Fruit fly (Drosophila melanogaster): ENCODE results near the gene Pgd.
A peak's percentile ranks its signal among the peaks of the same experiment; 100 is the strongest.

The Pgd gene

dm6 chrX:2137587-2138341 lies 7.2 kb upstream of the Pgd start:
- TF ChIP-seq CG1620 (GFP tag; optimal IDR thresholded peaks at IDR 0.05) (peak; percentile 98), CG7101 (tag; optimal IDR thresholded peaks at IDR 0.05) (peak; percentile 100), Mnt (GFP tag; optimal IDR thresholded peaks at IDR 0.05) (peak; percentile 97), CG33017 (tag; optimal IDR thresholded peaks at IDR 0.05) (peak; percentile 99), toe (GFP tag; optimal IDR thresholded peaks at IDR 0.05) (peak; percentile 98), cnc (optimal IDR thresholded peaks at IDR 0.05) (no peak), tj (GFP tag; optimal IDR thresholded peaks at IDR 0.05) (peak; percentile 90), CG7045 (GFP tag; optimal IDR thresholded peaks at IDR 0.05) (peak; percentile 98), kay (GFP tag; ENCODE audit: borderline replicate concordance) (peak; percentile 98), CG14711 (tag; optimal IDR thresholded peaks at IDR 0.05) (peak; percentile 98), Clk (GFP tag; optimal IDR thresholded peaks at IDR 0.05) (peak; percentile 98), Crg-1 (GFP tag; optimal IDR thresholded peaks at IDR 0.05) (peak; percentile 95), ovo (GFP tag; optimal IDR thresholded peaks at IDR 0.05) (peak; percentile 97), cic (GFP tag; optimal IDR thresholded peaks at IDR 0.05) (peak; percentile 81), CG12768 (GFP tag; optimal IDR thresholded peaks at IDR 0.05) (peak; percentile 98), Hr96 (GFP tag; optimal IDR thresholded peaks at IDR 0.05) (peak; percentile 99), CG11617 (GFP tag; optimal IDR thresholded peaks at IDR 0.05) (peak; percentile 99), CG5204 (GFP tag; optimal IDR thresholded peaks at IDR 0.05) (peak; percentile 97), pad (GFP tag; optimal IDR thresholded peaks at IDR 0.05) (peak; percentile 93), bab1 (GFP tag; optimal IDR thresholded peaks at IDR 0.05) (peak; percentile 87)

- TF ChIP-seq Mnt (GFP tag; optimal IDR thresholded peaks at IDR 0.05) (no peak), Crg-1 (GFP tag; optimal IDR thresholded peaks at IDR 0.05) (no peak), cnc (optimal IDR thresholded peaks at IDR 0.05) (no peak), kay (GFP tag; ENCODE audit: borderline replicate concordance) (no peak), CG11617 (GFP tag; optimal IDR thresholded peaks at IDR 0.05) (no peak), cic (GFP tag; optimal IDR thresholded peaks at IDR 0.05) (no peak), bab1 (GFP tag; optimal IDR thresholded peaks at IDR 0.05) (no peak), pad (GFP tag; optimal IDR thresholded peaks at IDR 0.05) (no peak), CG5204 (GFP tag; optimal IDR thresholded peaks at IDR 0.05) (no peak), CG7045 (GFP tag; optimal IDR thresholded peaks at IDR 0.05) (no peak), tj (GFP tag; optimal IDR thresholded peaks at IDR 0.05) (no peak), CG1620 (GFP tag; optimal IDR thresholded peaks at IDR 0.05) (no peak), CG12768 (GFP tag; optimal IDR thresholded peaks at IDR 0.05) (no peak), Hr96 (GFP tag; optimal IDR thresholded peaks at IDR 0.05) (no peak), CG7101 (tag; optimal IDR thresholded peaks at IDR 0.05) (no peak)
Observed at dm6 chrX:2138342-2138416, 6.8 kb upstream of the Pgd start, which contains the start of gene ph-p. ph-p (minus strand) TSS chrX:2138371.

dm6 chrX:2138417-2138816 lies 6.5 kb upstream of the Pgd start:
- peak; percentile 81 for TF ChIP-seq kay (GFP tag; ENCODE audit: borderline replicate concordance)
- peak; percentile 56 for TF ChIP-seq tj (GFP tag; optimal IDR thresholded peaks at IDR 0.05)
- no peak for TF ChIP-seq bab1 (GFP tag; optimal IDR thresholded peaks at IDR 0.05)
- no peak for TF ChIP-seq CG5204 (GFP tag; optimal IDR thresholded peaks at IDR 0.05)
- TF ChIP-seq CG11617 (GFP tag; optimal IDR thresholded peaks at IDR 0.05): no peak
- no peak for TF ChIP-seq Crg-1 (GFP tag; optimal IDR thresholded peaks at IDR 0.05)
- peak; percentile 28 for TF ChIP-seq Mnt (GFP tag; optimal IDR thresholded peaks at IDR 0.05)
- no peak for TF ChIP-seq CG14711 (tag; optimal IDR thresholded peaks at IDR 0.05)
- TF ChIP-seq toe (GFP tag; optimal IDR thresholded peaks at IDR 0.05): no peak

dm6 chrX:2139610-2140009 lies 5.3 kb upstream of the Pgd start:
- TF ChIP-seq toe (GFP tag; optimal IDR thresholded peaks at IDR 0.05) (no peak), CG33017 (tag; optimal IDR thresholded peaks at IDR 0.05) (no peak), Crg-1 (GFP tag; optimal IDR thresholded peaks at IDR 0.05) (no peak), CG12768 (GFP tag; optimal IDR thresholded peaks at IDR 0.05) (no peak), CG5204 (GFP tag; optimal IDR thresholded peaks at IDR 0.05) (no peak), Hr96 (GFP tag; optimal IDR thresholded peaks at IDR 0.05) (no peak), kay (GFP tag; ENCODE audit: borderline replicate concordance) (no peak), bab1 (GFP tag; optimal IDR thresholded peaks at IDR 0.05) (no peak), CG11617 (GFP tag; optimal IDR thresholded peaks at IDR 0.05) (no peak), CG14711 (tag; optimal IDR thresholded peaks at IDR 0.05) (no peak), pad (GFP tag; optimal IDR thresholded peaks at IDR 0.05) (no peak), cic (GFP tag; optimal IDR thresholded peaks at IDR 0.05) (no peak), ovo (GFP tag; optimal IDR thresholded peaks at IDR 0.05) (no peak), CG1620 (GFP tag; optimal IDR thresholded peaks at IDR 0.05) (no peak), CG7101 (tag; optimal IDR thresholded peaks at IDR 0.05) (no peak), CG7045 (GFP tag; optimal IDR thresholded peaks at IDR 0.05) (no peak), cnc (optimal IDR thresholded peaks at IDR 0.05) (no peak)

dm6 chrX:2140487-2140886 lies 4.4 kb upstream of the Pgd start:
- TF ChIP-seq pad (GFP tag; optimal IDR thresholded peaks at IDR 0.05) (peak; percentile 61), CG5204 (GFP tag; optimal IDR thresholded peaks at IDR 0.05) (no peak)

dm6 chrX:2141159-2141853 lies 3.6 kb upstream of the Pgd start, which contains the start of gene D2hgdh:
D2hgdh (plus strand) TSS chrX:2141489.
- TF ChIP-seq Hr96 (GFP tag; optimal IDR thresholded peaks at IDR 0.05) (no peak), Mnt (GFP tag; optimal IDR thresholded peaks at IDR 0.05) (no peak), bab1 (GFP tag; optimal IDR thresholded peaks at IDR 0.05) (no peak), CG14711 (tag; optimal IDR thresholded peaks at IDR 0.05) (peak; percentile 21), CG7045 (GFP tag; optimal IDR thresholded peaks at IDR 0.05) (no peak), CG7101 (tag; optimal IDR thresholded peaks at IDR 0.05) (peak; percentile 65), toe (GFP tag; optimal IDR thresholded peaks at IDR 0.05) (no peak), Clk (GFP tag; optimal IDR thresholded peaks at IDR 0.05) (no peak), CG33017 (tag; optimal IDR thresholded peaks at IDR 0.05) (peak; percentile 18), CG11617 (GFP tag; optimal IDR thresholded peaks at IDR 0.05) (no peak), cic (GFP tag; optimal IDR thresholded peaks at IDR 0.05) (peak; percentile 88), ovo (GFP tag; optimal IDR thresholded peaks at IDR 0.05) (peak; percentile 37), kay (GFP tag; ENCODE audit: borderline replicate concordance) (no peak), cnc (optimal IDR thresholded peaks at IDR 0.05) (no peak), CG5204 (GFP tag; optimal IDR thresholded peaks at IDR 0.05) (no peak), CG12768 (GFP tag; optimal IDR thresholded peaks at IDR 0.05) (no peak), Crg-1 (GFP tag; optimal IDR thresholded peaks at IDR 0.05) (no peak), CG1620 (GFP tag; optimal IDR thresholded peaks at IDR 0.05) (no peak), pad (GFP tag; optimal IDR thresholded peaks at IDR 0.05) (peak; percentile 62), tj (GFP tag; optimal IDR thresholded peaks at IDR 0.05) (no peak)

Data from whole organism, adult.